Worm (Caenorhabditis elegans) whole organism, late embryonic: Measurements from ENCODE around the gene srx-111.

ENCODE experiments used
- C38D4.7 ChIP-seq: fragments of 200-800 bp; sonication (Bioruptor generic); optimal IDR thresholded peaks from 2 replicates; lab custom pipeline; 2018; ENCODE audit warnings: mild to moderate bottlenecking, missing genetic modification characterization, moderate library complexity, missing compliant biosample characterization
- F13H6.1 ChIP-seq: sonication (generic microtip); optimal IDR thresholded peaks from 2 replicates; lab custom pipeline; 2016; ENCODE audit warnings: missing genetic modification characterization, missing compliant biosample characterization
- ahr-1 ChIP-seq: sonication (generic microtip); optimal IDR thresholded peaks from 2 replicates; lab custom pipeline; 2016; ENCODE audit warnings: missing genetic modification characterization, missing compliant biosample characterization
- ceh-14 ChIP-seq: sonication (generic microtip); optimal IDR thresholded peaks from 2 replicates; lab custom pipeline; 2016; ENCODE audit warnings: missing genotype, missing genetic modification characterization, missing compliant biosample characterization
- ceh-18 ChIP-seq: sonication (generic microtip); optimal IDR thresholded peaks from 2 replicates; lab custom pipeline; 2016; ENCODE audit warnings: missing genetic modification characterization, missing compliant biosample characterization
- ceh-19 ChIP-seq: fragments of 200-800 bp; sonication (Bioruptor generic); optimal IDR thresholded peaks from 2 replicates; lab custom pipeline; 2018; ENCODE audit warnings: mild to moderate bottlenecking, missing genetic modification characterization, missing compliant biosample characterization
- ceh-24 ChIP-seq: sonication (generic microtip); optimal IDR thresholded peaks from 2 replicates; lab custom pipeline; 2016; ENCODE audit warnings: mild to moderate bottlenecking, missing genetic modification characterization, missing compliant biosample characterization
- ceh-31 ChIP-seq: sonication (generic microtip); optimal IDR thresholded peaks from 2 replicates; lab custom pipeline; 2016; ENCODE audit warnings: missing genetic modification characterization, missing compliant biosample characterization
- ceh-48 ChIP-seq: sonication (generic microtip); optimal IDR thresholded peaks from 2 replicates; lab custom pipeline; 2016; ENCODE audit warnings: missing genetic modification characterization, inconsistent platforms, missing compliant biosample characterization
- ceh-6 ChIP-seq: fragments of 200-800 bp; sonication (Bioruptor generic); optimal IDR thresholded peaks from 2 replicates; lab custom pipeline; 2018; ENCODE audit warnings: mild to moderate bottlenecking, missing genetic modification characterization, missing compliant biosample characterization
- ceh-9 ChIP-seq: sonication (generic microtip); optimal IDR thresholded peaks from 2 replicates; lab custom pipeline; 2016; ENCODE audit warnings: mild to moderate bottlenecking, missing genetic modification characterization, inconsistent platforms, missing compliant biosample characterization
- dmd-4 ChIP-seq: sonication (generic microtip); optimal IDR thresholded peaks from 2 replicates; lab custom pipeline; 2016; ENCODE audit warnings: borderline replicate concordance, missing genetic modification characterization, missing compliant biosample characterization
- eyg-1 ChIP-seq: sonication (generic microtip); optimal IDR thresholded peaks from 2 replicates; lab custom pipeline; 2016; ENCODE audit warnings: missing genotype, missing genetic modification characterization, missing compliant biosample characterization
- fax-1 ChIP-seq: sonication (generic microtip); optimal IDR thresholded peaks from 2 replicates; lab custom pipeline; 2016; ENCODE audit warnings: missing genotype, missing genetic modification characterization, missing compliant biosample characterization
- fkh-10 ChIP-seq: fragments of 150-350 bp; optimal IDR thresholded peaks from 2 replicates; lab custom pipeline; 2014; ENCODE audit warnings: missing biosample characterization, missing genetic modification reagents, missing genetic modification characterization
- gmeb-2 ChIP-seq: sonication (generic microtip); optimal IDR thresholded peaks from 2 replicates; lab custom pipeline; 2016; ENCODE audit warnings: missing genetic modification characterization, inconsistent platforms, missing compliant biosample characterization
- hlh-15 ChIP-seq: sonication (generic microtip); optimal IDR thresholded peaks from 2 replicates; lab custom pipeline; 2016; ENCODE audit warnings: missing genetic modification characterization, missing compliant biosample characterization
- hlh-30 ChIP-seq: sonication (generic microtip); optimal IDR thresholded peaks from 2 replicates; lab custom pipeline; 2017; ENCODE audit warnings: antibody characterized with exemption, missing genetic modification characterization, missing compliant biosample characterization; ENCODE audit not compliant: insufficient read depth
- lim-6 ChIP-seq: sonication (generic microtip); optimal IDR thresholded peaks from 2 replicates; lab custom pipeline; 2016; ENCODE audit warnings: missing genetic modification characterization, missing compliant biosample characterization
- lin-11 ChIP-seq: fragments of 200-800 bp; sonication (Bioruptor generic); optimal IDR thresholded peaks from 2 replicates; lab custom pipeline; 2018; ENCODE audit warnings: mild to moderate bottlenecking, missing genetic modification characterization, missing compliant biosample characterization
- madf-2 ChIP-seq: sonication (generic microtip); optimal IDR thresholded peaks from 2 replicates; lab custom pipeline; 2017; ENCODE audit warnings: missing genetic modification characterization, missing compliant biosample characterization
- nfya-1 ChIP-seq: sonication (generic microtip); optimal IDR thresholded peaks from 2 replicates; lab custom pipeline; 2017; ENCODE audit warnings: missing genetic modification characterization, mild to moderate bottlenecking, missing compliant biosample characterization, antibody characterized with exemption, moderate library complexity
- odd-2 ChIP-seq: sonication (generic microtip); optimal IDR thresholded peaks from 2 replicates; lab custom pipeline; 2017; ENCODE audit warnings: antibody characterized with exemption, mild to moderate bottlenecking, missing genetic modification characterization, missing compliant biosample characterization
- pag-3 ChIP-seq: sonication (generic microtip); optimal IDR thresholded peaks from 2 replicates; lab custom pipeline; 2016; ENCODE audit warnings: missing compliant biosample characterization, missing genetic modification characterization, borderline replicate concordance
- pat-9 ChIP-seq: fragments of 200-800 bp; sonication (Bioruptor generic); optimal IDR thresholded peaks from 2 replicates; lab custom pipeline; 2018; ENCODE audit warnings: mild to moderate bottlenecking, missing genetic modification characterization, moderate library complexity, missing compliant biosample characterization
- pax-1 ChIP-seq: fragments of 150-350 bp; optimal IDR thresholded peaks from 2 replicates; lab custom pipeline; 2014; ENCODE audit warnings: missing biosample characterization, missing genetic modification characterization
- pha-2 ChIP-seq: sonication (generic microtip); optimal IDR thresholded peaks from 2 replicates; lab custom pipeline; 2017; ENCODE audit warnings: mild to moderate bottlenecking, missing genetic modification characterization, missing compliant biosample characterization
- pha-4 ChIP-seq: fragments of 150-350 bp; optimal IDR thresholded peaks from 2 replicates; lab custom pipeline; 2018; ENCODE audit warnings: missing biosample characterization, missing genetic modification reagents, missing genetic modification characterization
- pqm-1 ChIP-seq: sonication (generic microtip); optimal IDR thresholded peaks from 2 replicates; lab custom pipeline; 2016; ENCODE audit warnings: missing genetic modification characterization, missing compliant biosample characterization
- pros-1 ChIP-seq: fragments of 150-350 bp; optimal IDR thresholded peaks from 2 replicates; lab custom pipeline; 2014; ENCODE audit warnings: missing biosample characterization, missing genetic modification reagents, missing genetic modification characterization
- ref-2 ChIP-seq: sonication (generic microtip); optimal IDR thresholded peaks from 2 replicates; lab custom pipeline; 2016; ENCODE audit warnings: missing genetic modification characterization, missing compliant biosample characterization
- rnt-1 ChIP-seq: sonication (generic microtip); optimal IDR thresholded peaks from 2 replicates; lab custom pipeline; 2016; ENCODE audit warnings: missing genetic modification characterization, missing compliant biosample characterization
- sdc-2 ChIP-seq: sonication (generic microtip); optimal IDR thresholded peaks from 2 replicates; lab custom pipeline; 2016; ENCODE audit warnings: missing genotype, missing genetic modification characterization, missing compliant biosample characterization
- syd-9 ChIP-seq: sonication (generic microtip); optimal IDR thresholded peaks from 2 replicates; lab custom pipeline; 2016; ENCODE audit warnings: mild to moderate bottlenecking, missing genetic modification characterization, moderate library complexity, missing compliant biosample characterization
- tbx-7 ChIP-seq: sonication (generic microtip); optimal IDR thresholded peaks from 2 replicates; lab custom pipeline; 2016; ENCODE audit warnings: missing genotype, missing genetic modification characterization, missing compliant biosample characterization
- unc-3 ChIP-seq, 2 experiments: fragments of 200-800 bp in 1 of 2; sonication (Bioruptor generic) in 1 of 2; sonication (generic microtip) in 1 of 2; conservative IDR thresholded peaks in 1 of 2; optimal IDR thresholded peaks in 1 of 2; 2 replicates each; pipeline versions ENCODE4 v1.3.6 to Lab custom; 2016 to 2022; ENCODE audit warnings: missing compliant biosample characterization in 2 of 2, missing genetic modification characterization in 2 of 2, missing genetic modification reagents in 1 of 2
- unc-42 ChIP-seq: sonication (generic microtip); optimal IDR thresholded peaks from 2 replicates; lab custom pipeline; 2016; ENCODE audit warnings: missing genotype, missing genetic modification characterization, missing compliant biosample characterization

The srx-111 gene

ce11 chrII:3757499-3757898 lies at the start of gene srx-111:
TSS of gene srx-111 (plus strand) at chrII:3757799.
- TF ChIP-seq pag-3 (tag; lab: Kevin White, UChicago), result no peak
- no peak for TF ChIP-seq hlh-30 (tag; lab: Kevin White, UChicago)
- TF ChIP-seq fax-1, result no peak
- TF ChIP-seq pha-4 (tag; lab: Kevin White, UChicago), result no peak
- no peak for TF ChIP-seq C38D4.7 (GFP tag; lab: Kevin White, UChicago)
- TF ChIP-seq ceh-48 (tag; lab: Kevin White, UChicago), result no peak
- no peak for TF ChIP-seq ceh-6 (GFP tag; lab: Kevin White, UChicago)
- no peak for TF ChIP-seq ref-2 (tag; lab: Kevin White, UChicago)
- TF ChIP-seq pros-1 (tag; lab: Kevin White, UChicago), result no peak
- no peak for TF ChIP-seq pat-9 (tag; lab: Kevin White, UChicago)
- no peak for TF ChIP-seq hlh-15 (tag; lab: Kevin White, UChicago)
- no peak for TF ChIP-seq ahr-1 (tag; lab: Kevin White, UChicago)
- no peak for TF ChIP-seq tbx-7 (tag; lab: Kevin White, UChicago)
- TF ChIP-seq sdc-2, result no peak
- TF ChIP-seq ceh-31 (tag; lab: Kevin White, UChicago), result no peak
- no peak for TF ChIP-seq unc-3 (GFP tag; conservative IDR thresholded peaks at IDR 0.05; lab: Robert Waterston, UW)
- TF ChIP-seq unc-3 (tag; optimal IDR thresholded peaks at IDR 0.05; lab: Kevin White, UChicago), result no peak
- TF ChIP-seq lim-6, result no peak

DNA sequence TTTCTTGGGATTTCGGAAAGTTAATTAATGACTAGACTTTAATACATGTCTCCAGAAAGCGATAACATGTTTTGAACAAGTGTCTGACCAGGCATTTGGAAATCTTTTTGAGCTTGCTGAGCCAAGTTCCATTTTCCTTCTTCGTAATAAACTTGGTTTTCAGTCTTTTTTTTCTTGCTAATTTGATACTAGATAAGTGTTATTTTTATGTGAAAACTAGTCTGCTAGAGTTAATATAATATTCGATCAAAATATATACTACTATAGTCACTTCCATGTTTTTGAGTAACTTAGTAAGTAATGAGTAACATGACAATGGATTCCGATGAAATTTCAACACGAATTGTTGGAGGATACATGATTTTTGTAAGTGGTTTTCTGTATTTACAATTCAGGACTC lies 48.3 kb upstream of the srx-111 start, which contains the start of gene srx-110:
TSS of gene srx-110 (plus strand) at position 301 of the 400 bp plus-strand sequence.
- TF ChIP-seq unc-42 (tag; lab: Kevin White, UChicago), result no peak
- no peak for TF ChIP-seq fkh-10
- no peak for TF ChIP-seq rnt-1 (tag; lab: Kevin White, UChicago)
- TF ChIP-seq pat-9 (tag; lab: Kevin White, UChicago), result no peak
- TF ChIP-seq pax-1 (tag; lab: Kevin White, UChicago), result no peak
- TF ChIP-seq ref-2 (tag; lab: Kevin White, UChicago), result no peak
- TF ChIP-seq gmeb-2 (tag; lab: Kevin White, UChicago), result no peak
- TF ChIP-seq ceh-19 (GFP tag; lab: Kevin White, UChicago), result no peak
- no peak for TF ChIP-seq eyg-1 (tag; lab: Kevin White, UChicago)
- no peak for TF ChIP-seq lin-11 (tag; lab: Kevin White, UChicago)
- no peak for TF ChIP-seq ceh-18 (tag; lab: Kevin White, UChicago)
- no peak for TF ChIP-seq nfya-1 (tag; lab: Kevin White, UChicago)
- TF ChIP-seq ceh-9 (tag; lab: Kevin White, UChicago), result no peak
- TF ChIP-seq madf-2, result no peak
- no peak for TF ChIP-seq pha-2 (tag; lab: Kevin White, UChicago)
- no peak for TF ChIP-seq F13H6.1 (tag; lab: Kevin White, UChicago)
- no peak for TF ChIP-seq odd-2 (tag; lab: Kevin White, UChicago)

DNA sequence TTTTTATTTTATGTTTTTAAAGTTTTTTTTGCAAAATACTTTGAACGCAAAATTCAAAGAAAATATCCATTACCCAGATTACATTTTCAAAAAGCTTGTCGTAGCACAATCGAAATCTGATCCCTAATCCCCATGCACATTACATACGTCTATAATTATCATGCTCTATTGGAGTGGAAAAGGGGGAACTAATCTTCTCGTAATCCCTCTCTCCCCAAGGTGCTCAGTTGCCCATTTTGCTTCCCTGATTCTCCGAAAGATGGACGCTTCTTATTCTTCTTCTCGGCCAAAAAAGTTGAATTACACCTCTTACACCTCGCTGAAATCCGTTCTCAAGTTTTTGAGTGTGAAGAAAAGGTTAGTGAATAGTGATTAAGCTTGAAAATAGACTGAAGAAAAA lies 46.6 kb upstream of the srx-111 start, which contains the start of gene fbxc-53:
TSS of gene fbxc-53 (plus strand) at position 245 of the 400 bp plus-strand sequence.
- TF ChIP-seq fkh-10 (no peak), ceh-14 (tag; lab: Kevin White, UChicago) (no peak), dmd-4 (no peak), pqm-1 (tag; lab: Kevin White, UChicago) (no peak), syd-9 (tag; lab: Kevin White, UChicago) (no peak), ceh-24 (tag; lab: Kevin White, UChicago) (no peak), lin-11 (tag; lab: Kevin White, UChicago) (no peak)
